Worm (Caenorhabditis elegans) whole organism, L1 larva: ENCODE results near the gene Y49F6B.14.

Experiments used
- F16B12.6 ChIP-seq: fragments of 150-350 bp; optimal IDR thresholded peaks from 2 replicates; lab custom pipeline; 2014; ENCODE audit warnings: missing biosample characterization, missing genetic modification characterization
- Y116A8C.19 ChIP-seq: sonication (generic microtip); optimal IDR thresholded peaks from 2 replicates; lab custom pipeline; 2016; ENCODE audit warnings: missing compliant biosample characterization, missing genetic modification characterization, borderline replicate concordance
- aly-2 ChIP-seq: fragments of 150-350 bp; optimal IDR thresholded peaks from 2 replicates; lab custom pipeline; 2014; ENCODE audit warnings: missing biosample characterization, missing genetic modification characterization
- ama-1 ChIP-seq: fragments of 150-350 bp; optimal IDR thresholded peaks from 2 replicates; lab custom pipeline; 2014
- blmp-1 ChIP-seq: fragments of 150-350 bp; optimal IDR thresholded peaks from 2 replicates; lab custom pipeline; 2014; ENCODE audit warnings: missing biosample characterization, missing genetic modification characterization
- ces-1 ChIP-seq: fragments of 150-350 bp; optimal IDR thresholded peaks from 2 replicates; lab custom pipeline; 2014; ENCODE audit warnings: missing biosample characterization, missing genetic modification reagents, missing genetic modification characterization
- dpl-1 ChIP-seq, 3 experiments: fragments of 150-350 bp in 2 of 3; sonication (generic microtip) in 1 of 3; optimal IDR thresholded peaks; 2 replicates each; lab custom pipeline; 2014 to 2017; ENCODE audit warnings: missing biosample characterization in 3 of 3, missing genetic modification characterization in 3 of 3, missing genetic modification reagents in 3 of 3
- efl-1 ChIP-seq, 4 experiments: fragments of 150-350 bp; optimal IDR thresholded peaks in 3 of 4; peaks in 1 of 4; 1 replicate in 1 of 4; 2 replicates in 3 of 4; lab custom pipeline; 2014; ENCODE audit warnings: missing biosample characterization in 2 of 4, missing genetic modification characterization in 2 of 4, missing genetic modification reagents in 2 of 4
- egl-13 ChIP-seq: sonication (generic microtip); optimal IDR thresholded peaks from 2 replicates; lab custom pipeline; 2016; ENCODE audit warnings: missing genotype, missing genetic modification reagents, missing genetic modification characterization, missing compliant biosample characterization
- egl-27 ChIP-seq, 2 experiments: fragments of 150-350 bp in 1 of 2; sonication (generic microtip); optimal IDR thresholded peaks; 3 replicates each; lab custom pipeline; 2017 to 2018; ENCODE audit warnings: missing biosample characterization in 2 of 2, missing genetic modification characterization in 2 of 2, missing genetic modification reagents in 2 of 2
- elt-2 ChIP-seq: sonication (generic microtip); optimal IDR thresholded peaks from 2 replicates; lab custom pipeline; 2016; ENCODE audit warnings: missing genetic modification characterization, mild to moderate bottlenecking, inconsistent platforms, missing compliant biosample characterization, missing genetic modification reagents
- elt-3 ChIP-seq, 6 experiments: fragments of 150-350 bp in 1 of 6; sonication (generic microtip); optimal IDR thresholded peaks; 2 replicates each; lab custom pipeline; 2017 to 2018; ENCODE audit warnings: missing biosample characterization in 6 of 6, missing genetic modification characterization in 6 of 6, inconsistent platforms in 1 of 6
- fkh-10 ChIP-seq: sonication (generic microtip); optimal IDR thresholded peaks from 2 replicates; lab custom pipeline; 2017; ENCODE audit warnings: missing biosample characterization, missing genetic modification reagents, missing genetic modification characterization
- fkh-8 ChIP-seq: sonication (generic microtip); optimal IDR thresholded peaks from 2 replicates; lab custom pipeline; 2016; ENCODE audit warnings: mild to moderate bottlenecking, missing genetic modification characterization, missing compliant biosample characterization
- grh-1 ChIP-seq: fragments of 200-800 bp; sonication (Bioruptor generic); IDR thresholded peaks from 2 replicates; pipeline ENCODE4 v1.3.6; 2022; ENCODE audit warnings: missing genetic modification reagents, missing genetic modification characterization, missing compliant biosample characterization
- hlh-17 ChIP-seq: fragments of 200-800 bp; sonication (Bioruptor generic); optimal IDR thresholded peaks from 2 replicates; lab custom pipeline; 2018; ENCODE audit warnings: missing genetic modification characterization, mild to moderate bottlenecking, missing compliant biosample characterization, moderate library complexity, borderline replicate concordance
- hlh-4 ChIP-seq: sonication (generic microtip); optimal IDR thresholded peaks from 2 replicates; lab custom pipeline; 2016; ENCODE audit warnings: mild to moderate bottlenecking, missing genetic modification characterization, missing compliant biosample characterization
- hpl-2 ChIP-seq: fragments of 150-350 bp; optimal IDR thresholded peaks from 2 replicates; lab custom pipeline; 2014; ENCODE audit warnings: missing biosample characterization, missing genetic modification reagents, missing genetic modification characterization
- irx-1 ChIP-seq: sonication (generic microtip); optimal IDR thresholded peaks from 2 replicates; lab custom pipeline; 2016; ENCODE audit warnings: missing genetic modification characterization, missing compliant biosample characterization
- lin-13 ChIP-seq: fragments of 150-350 bp; optimal IDR thresholded peaks from 2 replicates; lab custom pipeline; 2014; ENCODE audit warnings: missing biosample characterization, missing genetic modification reagents, missing genetic modification characterization
- lin-14 ChIP-seq: fragments of 200-800 bp; sonication (Bioruptor generic); optimal IDR thresholded peaks from 2 replicates; lab custom pipeline; 2018; ENCODE audit warnings: mild to moderate bottlenecking, missing genetic modification characterization, moderate library complexity, missing compliant biosample characterization
- lin-35 ChIP-seq, 2 experiments: fragments of 150-350 bp; optimal IDR thresholded peaks; 2 replicates each; lab custom pipeline; 2014; ENCODE audit warnings: missing biosample characterization in 2 of 2, missing genetic modification characterization in 2 of 2, missing genetic modification reagents in 2 of 2
- lin-39 ChIP-seq: fragments of 150-350 bp; optimal IDR thresholded peaks from 2 replicates; lab custom pipeline; 2014; ENCODE audit warnings: missing biosample characterization, missing genetic modification reagents, missing genetic modification characterization
- lir-3 ChIP-seq: sonication (generic microtip); optimal IDR thresholded peaks from 2 replicates; lab custom pipeline; 2016; ENCODE audit warnings: mild to moderate bottlenecking, missing genetic modification characterization, moderate library complexity, missing compliant biosample characterization; ENCODE audit not compliant: poor library complexity
- mdl-1 ChIP-seq, 2 experiments: fragments of 150-350 bp; optimal IDR thresholded peaks; 2 replicates each; lab custom pipeline; 2014 to 2017; ENCODE audit warnings: missing biosample characterization in 2 of 2, missing genetic modification characterization in 2 of 2, inconsistent platforms in 1 of 2
- nhr-11 ChIP-seq: fragments of 150-350 bp; optimal IDR thresholded peaks from 2 replicates; lab custom pipeline; 2014; ENCODE audit warnings: missing biosample characterization, missing genetic modification characterization
- nhr-12 ChIP-seq: sonication (generic microtip); optimal IDR thresholded peaks from 2 replicates; lab custom pipeline; 2017; ENCODE audit warnings: missing biosample characterization, missing genetic modification characterization
- nhr-19 ChIP-seq: fragments of 200-800 bp; sonication (Bioruptor generic); conservative IDR thresholded peaks from 2 replicates; pipeline ENCODE4 v1.3.6; 2022; ENCODE audit warnings: missing genetic modification characterization, missing compliant biosample characterization
- nhr-20 ChIP-seq: sonication (generic microtip); optimal IDR thresholded peaks from 2 replicates; lab custom pipeline; 2016; ENCODE audit warnings: mild to moderate bottlenecking, missing genetic modification characterization, missing compliant biosample characterization
- nhr-77 ChIP-seq: fragments of 150-350 bp; optimal IDR thresholded peaks from 2 replicates; lab custom pipeline; 2014; ENCODE audit warnings: missing biosample characterization, missing genetic modification characterization
- nhr-84 ChIP-seq: sonication (generic microtip); optimal IDR thresholded peaks from 2 replicates; lab custom pipeline; 2017; ENCODE audit warnings: missing biosample characterization, missing genetic modification characterization
- nhr-85 ChIP-seq: sonication (generic microtip); peaks from one replicate; lab custom pipeline; 2016; ENCODE audit warnings: missing genetic modification characterization, inconsistent platforms, missing compliant biosample characterization
- nhr-90 ChIP-seq: sonication (generic microtip); optimal IDR thresholded peaks from 2 replicates; lab custom pipeline; 2016; ENCODE audit warnings: mild to moderate bottlenecking, missing genetic modification characterization, missing compliant biosample characterization; ENCODE audit not compliant: poor library complexity
- pag-3 ChIP-seq: sonication (generic microtip); optimal IDR thresholded peaks from 2 replicates; lab custom pipeline; 2017; ENCODE audit warnings: missing genetic modification characterization, mild to moderate bottlenecking, missing compliant biosample characterization, antibody characterized with exemption, borderline replicate concordance; ENCODE audit not compliant: insufficient read depth
- pqm-1 ChIP-seq: sonication (generic microtip); optimal IDR thresholded peaks from 3 replicates; lab custom pipeline; 2017; ENCODE audit warnings: missing biosample characterization, missing genetic modification characterization
- skn-1 ChIP-seq: fragments of 150-350 bp; optimal IDR thresholded peaks from 2 replicates; lab custom pipeline; 2014; ENCODE audit warnings: missing biosample characterization, missing genetic modification characterization
- snu-23 ChIP-seq: sonication (generic microtip); optimal IDR thresholded peaks from 2 replicates; lab custom pipeline; 2016; ENCODE audit warnings: missing genetic modification characterization, missing compliant biosample characterization
- tbx-2 ChIP-seq: sonication (generic microtip); optimal IDR thresholded peaks from 2 replicates; lab custom pipeline; 2016; ENCODE audit warnings: missing genetic modification characterization, missing compliant biosample characterization
- unc-62 ChIP-seq: fragments of 150-350 bp; optimal IDR thresholded peaks from 2 replicates; lab custom pipeline; 2014; ENCODE audit warnings: missing biosample characterization, missing genetic modification reagents, missing genetic modification characterization
- unc-86 ChIP-seq: sonication (generic microtip); optimal IDR thresholded peaks from 2 replicates; lab custom pipeline; 2016; ENCODE audit warnings: missing genetic modification characterization, missing compliant biosample characterization
- vab-15 ChIP-seq: sonication (generic microtip); optimal IDR thresholded peaks from 2 replicates; lab custom pipeline; 2017; ENCODE audit warnings: missing genotype, mild to moderate bottlenecking, missing genetic modification characterization, missing compliant biosample characterization
- zip-4 ChIP-seq: fragments of 200-800 bp; sonication (Bioruptor generic); optimal IDR thresholded peaks from 2 replicates; lab custom pipeline; 2018; ENCODE audit warnings: mild to moderate bottlenecking, missing genetic modification characterization, moderate library complexity, missing compliant biosample characterization
- ztf-11 ChIP-seq, 2 experiments: sonication (generic microtip); optimal IDR thresholded peaks; 2 replicates each; lab custom pipeline; 2016 to 2017; ENCODE audit warnings: missing genetic modification characterization in 2 of 2, missing biosample characterization in 1 of 2, missing compliant biosample characterization in 1 of 2
- ztf-4 ChIP-seq: fragments of 150-350 bp; optimal IDR thresholded peaks from 2 replicates; lab custom pipeline; 2014; ENCODE audit warnings: missing biosample characterization, missing genetic modification characterization

Y49F6B.14 gene

DNA sequence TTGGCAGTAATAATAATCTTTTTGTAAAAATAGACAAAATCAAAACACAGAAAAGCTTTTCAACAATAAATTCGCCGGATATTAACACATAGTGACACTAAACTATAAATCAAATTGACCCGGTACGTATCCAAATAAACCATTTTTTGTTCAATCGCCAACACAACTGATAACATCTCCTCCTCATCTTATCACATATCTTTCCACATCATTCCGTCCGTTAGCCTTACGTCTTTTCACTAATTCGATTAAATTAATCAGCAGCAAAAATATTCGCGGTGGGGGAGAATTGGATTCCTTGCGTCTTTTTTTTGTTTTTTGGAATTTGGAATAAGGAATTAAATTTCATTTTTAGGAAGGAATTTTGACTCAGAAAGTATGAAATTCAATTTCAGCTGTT lies 41.3 kb upstream of the Y49F6B.14 start:
- peak in 4 of 6 experiments; percentile 10 to 78 (median 48) for TF ChIP-seq elt-3 (tag; optimal IDR thresholded peaks at IDR 0.05; lab: Kevin White, UChicago)
- no peak for TF ChIP-seq lin-39 (tag; lab: Kevin White, UChicago)
- no peak for TF ChIP-seq hlh-17 (GFP tag; lab: Kevin White, UChicago)
- no peak for TF ChIP-seq pqm-1
- TF ChIP-seq blmp-1 (tag; lab: Kevin White, UChicago) = peak; percentile 68
- TF ChIP-seq snu-23 (GFP tag; lab: Kevin White, UChicago) = no peak
- TF ChIP-seq lin-14 (GFP tag; lab: Kevin White, UChicago) = peak; percentile 13
- no peak for TF ChIP-seq ztf-4
- TF ChIP-seq, all 84 proteins: peak for 3

DNA sequence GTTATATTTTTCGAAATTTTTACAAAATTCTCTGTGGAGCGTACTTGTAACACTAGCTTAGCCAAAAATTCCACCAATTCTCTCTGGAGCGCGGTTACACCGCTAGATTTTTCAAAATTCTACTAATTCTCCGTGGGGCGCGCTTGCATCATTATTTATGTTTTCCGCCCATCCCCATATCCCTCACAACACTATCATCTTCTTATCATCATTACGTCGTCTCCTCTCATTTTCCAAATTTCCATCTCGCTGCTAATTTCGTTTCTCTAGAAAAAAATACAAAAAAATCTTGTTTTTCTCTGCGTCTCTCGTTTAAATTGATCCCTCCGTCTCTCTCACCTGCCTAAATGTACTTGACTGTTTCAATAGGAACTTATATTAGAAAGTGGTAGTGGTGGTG lies 40.0 kb upstream of the Y49F6B.14 start:
- TF ChIP-seq snu-23 (GFP tag; lab: Kevin White, UChicago) (peak; percentile 29), skn-1 (tag; lab: Kevin White, UChicago) (no peak), nhr-12 (no peak), elt-3 (tag; optimal IDR thresholded peaks at IDR 0.05; lab: Kevin White, UChicago) (peak in 2 of 6 experiments; percentile 30 to 54), nhr-84 (tag; lab: Kevin White, UChicago) (no peak), fkh-10 (GFP tag; lab: Kevin White, UChicago) (no peak), mdl-1 (tag; optimal IDR thresholded peaks at IDR 0.05; lab: Kevin White, UChicago) (no peak), ces-1 (GFP tag; lab: Kevin White, UChicago) (no peak), nhr-19 (GFP tag; lab: Robert Waterston, UW) (no peak), lin-39 (tag; lab: Kevin White, UChicago) (no peak), nhr-90 (peak; percentile 27), blmp-1 (tag; lab: Kevin White, UChicago) (peak; percentile 67), nhr-20 (peak; percentile 55), zip-4 (GFP tag; lab: Kevin White, UChicago) (no peak), unc-86 (tag; lab: Kevin White, UChicago) (no peak), tbx-2 (peak; percentile 4), lin-35 (GFP tag; optimal IDR thresholded peaks at IDR 0.05; lab: Kevin White, UChicago) (peak in 1 of 2 experiments; percentile 36), irx-1 (tag; lab: Kevin White, UChicago) (no peak), vab-15 (tag; lab: Kevin White, UChicago) (peak; percentile 18), fkh-8 (tag; lab: Kevin White, UChicago) (no peak), hpl-2 (GFP tag; lab: Kevin White, UChicago) (no peak), dpl-1 (GFP tag; optimal IDR thresholded peaks at IDR 0.05; lab: Kevin White, UChicago) (peak in 1 of 3 experiments; percentile 12), hlh-4 (tag; lab: Kevin White, UChicago) (no peak), nhr-85 (tag; lab: Kevin White, UChicago) (peak; percentile 85), egl-13 (tag; lab: Kevin White, UChicago) (no peak), pqm-1 (no peak), ama-1 (no peak), elt-2 (no peak), lin-13 (GFP tag; lab: Kevin White, UChicago) (peak; percentile 0), aly-2 (tag; lab: Kevin White, UChicago) (no peak), efl-1 (optimal IDR thresholded peaks at IDR 0.05; lab: Kevin White, UChicago) (no peak), efl-1 (GFP tag; optimal IDR thresholded peaks at IDR 0.05 in 1 of 2; lab: Kevin White, UChicago) (peak in 1 of 2 experiments; percentile 19), lin-14 (GFP tag; lab: Kevin White, UChicago) (peak; percentile 20)
- TF ChIP-seq, all 84 proteins: peak for 13

DNA sequence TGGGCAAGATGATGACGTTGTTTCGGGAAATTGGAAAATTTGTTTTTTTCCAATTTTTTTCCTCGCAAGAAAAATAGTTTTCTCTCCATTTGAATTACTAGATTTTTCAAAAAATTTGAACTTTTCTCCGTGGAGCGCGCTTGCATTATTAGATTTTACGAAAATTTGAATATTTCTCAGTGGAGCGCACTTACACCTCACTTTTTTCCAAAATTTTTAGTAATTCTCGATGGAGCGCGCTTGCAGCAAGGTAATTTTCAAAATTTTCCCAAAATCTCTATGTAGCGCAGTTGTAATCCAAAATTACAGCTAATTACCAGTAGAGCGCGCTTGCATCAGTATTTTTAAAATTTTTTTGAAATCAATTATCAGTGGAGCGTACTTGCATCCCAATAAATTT lies 39.4 kb upstream of the Y49F6B.14 start:
- TF ChIP-seq efl-1 (optimal IDR thresholded peaks at IDR 0.05; lab: Kevin White, UChicago) (no peak), efl-1 (GFP tag; optimal IDR thresholded peaks at IDR 0.05 in 1 of 2; lab: Kevin White, UChicago) (peak in 1 of 2 experiments; percentile 64), grh-1 (GFP tag; lab: Robert Waterston, UW) (no peak)
- TF ChIP-seq, all 84 proteins: peak for 1

DNA sequence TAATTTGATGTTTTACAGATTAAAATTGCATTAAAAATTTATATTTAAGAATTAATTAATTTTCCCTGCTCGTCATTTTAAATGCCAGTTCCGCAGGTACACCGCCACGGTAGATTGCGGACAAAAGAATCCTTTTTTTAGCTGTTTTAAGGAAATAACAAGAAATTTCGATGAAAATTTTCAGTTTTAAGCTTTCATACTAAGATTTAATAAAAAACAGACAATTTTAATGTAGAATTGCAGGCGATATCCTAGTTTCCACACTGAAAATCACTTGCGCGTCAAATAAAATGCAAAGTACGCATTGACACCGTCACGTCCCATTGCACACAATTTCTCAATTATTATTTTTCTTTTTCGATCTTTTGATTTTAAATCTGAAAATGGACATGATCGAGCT lies 38.2 kb upstream of the Y49F6B.14 start, which contains the start of gene dnc-3:
dnc-3 (plus strand) TSS at position 272 of the 400 bp plus-strand sequence.
- TF ChIP-seq nhr-12 (no peak), Y116A8C.19 (tag; lab: Kevin White, UChicago) (no peak), nhr-85 (tag; lab: Kevin White, UChicago) (peak; percentile 87), irx-1 (tag; lab: Kevin White, UChicago) (peak; percentile 81), lir-3 (no peak), F16B12.6 (peak; percentile 83), elt-3 (tag; optimal IDR thresholded peaks at IDR 0.05; lab: Kevin White, UChicago) (no peak), aly-2 (tag; lab: Kevin White, UChicago) (peak; percentile 20), nhr-77 (tag; lab: Kevin White, UChicago) (peak; percentile 24), skn-1 (tag; lab: Kevin White, UChicago) (no peak), egl-27 (tag; optimal IDR thresholded peaks at IDR 0.05; lab: Kevin White, UChicago) (no peak), ztf-11 (tag; optimal IDR thresholded peaks at IDR 0.05; lab: Kevin White, UChicago) (peak in 1 of 2 experiments; percentile 44), nhr-11 (tag; lab: Kevin White, UChicago) (no peak), lin-35 (GFP tag; optimal IDR thresholded peaks at IDR 0.05; lab: Kevin White, UChicago) (peak; percentile 49 to 54), unc-86 (tag; lab: Kevin White, UChicago) (peak; percentile 56), unc-62 (GFP tag; lab: Kevin White, UChicago) (no peak), pqm-1 (no peak), pag-3 (tag; lab: Kevin White, UChicago) (no peak), nhr-20 (peak; percentile 80)
